Worm (Caenorhabditis elegans): Measurements from ENCODE around the gene C54F6.15.

Gene C54F6.15

DNA sequence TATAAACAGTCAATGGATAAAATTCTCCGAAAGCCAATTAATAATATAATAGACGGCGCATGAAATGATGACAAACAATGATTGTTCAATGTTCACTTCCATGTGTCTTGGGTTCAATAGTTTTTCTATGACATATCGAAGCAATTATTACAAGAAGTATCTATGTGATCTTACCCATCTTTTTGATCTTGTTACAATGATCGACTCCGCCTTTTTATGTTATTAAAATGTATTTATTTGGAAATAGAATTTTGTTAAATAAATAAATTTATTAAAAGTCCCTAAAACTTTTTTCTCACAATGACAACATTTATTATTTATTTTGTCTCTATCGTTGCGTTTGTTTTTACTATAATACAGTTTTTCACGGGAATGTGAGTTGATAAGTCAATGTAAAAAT, 7.7 kb upstream of the C54F6.15 start, which contains the start of gene swt-2:
swt-2 (plus strand) TSS at position 301 of the 400 bp plus-strand sequence.
- no peak for TF ChIP-seq ceh-19 (GFP tag; optimal IDR thresholded peaks at IDR 0.05)
- no peak for TF ChIP-seq pag-3 (tag; optimal IDR thresholded peaks at IDR 0.05; ENCODE audit: borderline replicate concordance)
- TF ChIP-seq tbx-2 (tag; optimal IDR thresholded peaks at IDR 0.05) = no peak
- TF ChIP-seq ceh-30 (tag; optimal IDR thresholded peaks at IDR 0.05) = no peak
- no peak for TF ChIP-seq hlh-15 (tag; optimal IDR thresholded peaks at IDR 0.05)
- TF ChIP-seq hlh-30 (tag; optimal IDR thresholded peaks at IDR 0.05; ENCODE audit: insufficient read depth) = no peak
- TF ChIP-seq C38D4.7 (GFP tag; optimal IDR thresholded peaks at IDR 0.05) = no peak
- TF ChIP-seq ceh-6 (GFP tag; optimal IDR thresholded peaks at IDR 0.05) = no peak
- TF ChIP-seq elt-4 (tag; optimal IDR thresholded peaks at IDR 0.05) = no peak
- no peak for TF ChIP-seq ceh-2 (tag; optimal IDR thresholded peaks at IDR 0.05)
- TF ChIP-seq syd-9 (tag; optimal IDR thresholded peaks at IDR 0.05) = no peak

DNA sequence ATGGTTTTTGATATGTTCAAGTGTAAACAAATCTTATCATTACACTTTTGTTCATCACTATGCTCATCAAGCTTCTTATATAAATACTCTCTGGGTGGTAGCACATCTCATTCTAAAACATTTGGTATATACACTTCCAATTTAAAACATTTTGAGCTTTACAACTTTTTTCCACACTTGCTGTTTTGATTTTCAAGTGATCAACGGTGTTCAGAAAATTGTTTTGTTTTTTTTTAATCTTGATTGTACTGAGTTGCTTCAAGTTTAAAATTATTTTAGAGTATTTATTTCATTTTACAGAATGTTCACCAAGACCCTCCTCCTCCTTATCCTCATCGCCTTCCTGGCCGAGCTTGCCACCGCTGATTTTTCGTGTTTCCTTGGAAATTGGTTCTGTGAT, 6.6 kb upstream of the C54F6.15 start, which contains the start of gene C54F6.5:
C54F6.5 (plus strand) TSS at position 301 of the 400 bp plus-strand sequence.
- TF ChIP-seq ceh-30 (tag; optimal IDR thresholded peaks at IDR 0.05) (no peak), ceh-18 (tag; optimal IDR thresholded peaks at IDR 0.05) (no peak), ceh-14 (tag; optimal IDR thresholded peaks at IDR 0.05) (no peak), che-1 (tag; optimal IDR thresholded peaks at IDR 0.05) (no peak), ceh-34 (tag; optimal IDR thresholded peaks at IDR 0.05) (no peak), npax-4 (tag; optimal IDR thresholded peaks at IDR 0.05) (no peak), hlh-30 (tag; optimal IDR thresholded peaks at IDR 0.05; ENCODE audit: insufficient read depth) (no peak), unc-3 (GFP tag; conservative IDR thresholded peaks at IDR 0.05) (no peak), unc-3 (tag; optimal IDR thresholded peaks at IDR 0.05) (no peak), mec-3 (tag; optimal IDR thresholded peaks at IDR 0.05; ENCODE audit: borderline replicate concordance) (no peak), dmd-4 (tag; optimal IDR thresholded peaks at IDR 0.05; ENCODE audit: borderline replicate concordance) (no peak), ref-2 (tag; optimal IDR thresholded peaks at IDR 0.05) (no peak), ttx-3 (tag; optimal IDR thresholded peaks at IDR 0.05) (no peak), fax-1 (tag; optimal IDR thresholded peaks at IDR 0.05) (no peak), ahr-1 (tag; optimal IDR thresholded peaks at IDR 0.05) (no peak), pat-9 (tag; optimal IDR thresholded peaks at IDR 0.05) (no peak), odd-2 (tag; optimal IDR thresholded peaks at IDR 0.05) (no peak), ceh-31 (tag; optimal IDR thresholded peaks at IDR 0.05) (no peak), C08G9.2 (tag; optimal IDR thresholded peaks at IDR 0.05) (no peak), pha-4 (tag; optimal IDR thresholded peaks at IDR 0.05) (no peak), eyg-1 (tag; optimal IDR thresholded peaks at IDR 0.05) (no peak)

- TF ChIP-seq unc-42 (tag; optimal IDR thresholded peaks at IDR 0.05) = no peak
- no peak for TF ChIP-seq ceh-14 (tag; optimal IDR thresholded peaks at IDR 0.05)
- no peak for TF ChIP-seq nfya-1 (tag; optimal IDR thresholded peaks at IDR 0.05)
Measured at ce11 chrV:7527153-7527552, 5.0 kb upstream of the C54F6.15 start, which contains the start of gene C54F6.17. TSS of gene C54F6.17 (plus strand) at chrV:7527453.

DNA sequence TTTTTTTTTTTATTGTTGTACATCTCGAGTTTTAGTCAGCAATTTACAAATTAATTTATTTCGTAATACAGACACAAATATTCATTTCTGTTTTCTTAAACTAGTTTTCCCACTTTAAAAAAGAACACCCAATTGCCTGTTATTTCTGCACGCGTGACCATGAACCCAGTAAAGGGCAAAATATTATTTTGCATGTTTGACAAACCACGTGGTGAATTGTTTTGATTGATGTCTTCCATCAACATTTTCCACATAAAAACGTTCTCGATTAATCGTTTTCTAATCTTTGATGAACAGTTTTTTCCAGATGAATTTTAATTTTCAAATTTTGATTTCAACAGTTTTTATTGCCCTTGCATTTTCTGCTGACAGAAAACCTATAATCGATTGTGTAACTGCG, 3.5 kb upstream of the C54F6.15 start, which contains the start of gene C54F6.18:
C54F6.18 (plus strand) TSS at position 301 of the 400 bp plus-strand sequence.
- TF ChIP-seq odd-2 (tag; optimal IDR thresholded peaks at IDR 0.05) = no peak
- no peak for TF ChIP-seq ahr-1 (tag; optimal IDR thresholded peaks at IDR 0.05)
- no peak for TF ChIP-seq nhr-11 (tag; optimal IDR thresholded peaks at IDR 0.05)
- TF ChIP-seq T23F11.4 (GFP tag; optimal IDR thresholded peaks at IDR 0.05) = no peak
- no peak for TF ChIP-seq mec-3 (tag; optimal IDR thresholded peaks at IDR 0.05; ENCODE audit: borderline replicate concordance)
- TF ChIP-seq fax-1 (tag; optimal IDR thresholded peaks at IDR 0.05) = no peak
- TF ChIP-seq npax-4 (tag; optimal IDR thresholded peaks at IDR 0.05) = no peak
- no peak for TF ChIP-seq tbx-7 (tag; optimal IDR thresholded peaks at IDR 0.05)
- TF ChIP-seq ets-4 (tag; optimal IDR thresholded peaks at IDR 0.05) = no peak
- TF ChIP-seq ztf-16 (tag; optimal IDR thresholded peaks at IDR 0.05) = no peak
- no peak for TF ChIP-seq pros-1 (tag; optimal IDR thresholded peaks at IDR 0.05)
- TF ChIP-seq che-1 (tag; optimal IDR thresholded peaks at IDR 0.05) = no peak
- no peak for TF ChIP-seq pat-9 (tag; optimal IDR thresholded peaks at IDR 0.05)
- no peak for TF ChIP-seq ceh-34 (tag; optimal IDR thresholded peaks at IDR 0.05)
- TF ChIP-seq pha-4 (tag; optimal IDR thresholded peaks at IDR 0.05) = no peak
- TF ChIP-seq dmd-4 (tag; optimal IDR thresholded peaks at IDR 0.05; ENCODE audit: borderline replicate concordance) = no peak
- no peak for TF ChIP-seq sox-2 (GFP tag; IDR thresholded peaks at IDR 0.05)
